Worm (Caenorhabditis elegans) whole organism, L4 larva: ENCODE results near the gene C25H3.7.

Experiments used
- Y105C5A.15 ChIP-seq: fragments of 200-800 bp; sonication (Bioruptor generic); IDR thresholded peaks from 2 replicates; pipeline ENCODE4 v1.3.6; 2022; ENCODE audit warnings: missing genetic modification characterization, missing compliant biosample characterization
- ceh-20 ChIP-seq: fragments of 200-800 bp; sonication (Bioruptor generic); IDR thresholded peaks from 2 replicates; pipeline ENCODE4 v1.3.6; 2022; ENCODE audit warnings: missing genetic modification reagents, missing genetic modification characterization, missing compliant biosample characterization
- ceh-28 ChIP-seq: fragments of 150-350 bp; optimal IDR thresholded peaks from 2 replicates; lab custom pipeline; 2014; ENCODE audit warnings: missing biosample characterization, missing genetic modification reagents, missing genetic modification characterization
- ceh-62 ChIP-seq: sonication (generic microtip); optimal IDR thresholded peaks from 2 replicates; lab custom pipeline; 2017; ENCODE audit warnings: missing biosample characterization, missing genetic modification characterization
- dve-1 ChIP-seq: sonication (generic microtip); optimal IDR thresholded peaks from 2 replicates; lab custom pipeline; 2017; ENCODE audit warnings: antibody characterized with exemption, mild to moderate bottlenecking, missing genetic modification characterization, missing compliant biosample characterization; ENCODE audit not compliant: insufficient read depth
- fos-1 ChIP-seq: fragments of 150-350 bp; optimal IDR thresholded peaks from 2 replicates; lab custom pipeline; 2014; ENCODE audit warnings: missing biosample characterization, missing genetic modification characterization
- lin-13 ChIP-seq: fragments of 150-350 bp; optimal IDR thresholded peaks from 2 replicates; lab custom pipeline; 2014; ENCODE audit warnings: missing biosample characterization, missing genetic modification reagents, missing genetic modification characterization
- nhr-237 ChIP-seq: sonication (generic microtip); optimal IDR thresholded peaks from 2 replicates; lab custom pipeline; 2017; ENCODE audit warnings: missing biosample characterization, missing genetic modification characterization
- unc-62 ChIP-seq, 3 experiments: fragments of 150-350 bp in 1 of 3; sonication (generic microtip); optimal IDR thresholded peaks in 2 of 3; peaks in 1 of 3; 1 replicate in 1 of 3; 2 replicates in 2 of 3; lab custom pipeline; 2014 to 2017; ENCODE audit warnings: missing biosample characterization in 3 of 3, missing genetic modification characterization in 3 of 3, missing genetic modification reagents in 3 of 3, missing genotype in 1 of 3
- zfp-3 ChIP-seq: fragments of 200-800 bp; sonication (Bioruptor generic); conservative IDR thresholded peaks from 2 replicates; pipeline ENCODE4 v1.3.6; 2022; ENCODE audit warnings: missing genetic modification reagents, missing genetic modification characterization, missing compliant biosample characterization

DNA sequence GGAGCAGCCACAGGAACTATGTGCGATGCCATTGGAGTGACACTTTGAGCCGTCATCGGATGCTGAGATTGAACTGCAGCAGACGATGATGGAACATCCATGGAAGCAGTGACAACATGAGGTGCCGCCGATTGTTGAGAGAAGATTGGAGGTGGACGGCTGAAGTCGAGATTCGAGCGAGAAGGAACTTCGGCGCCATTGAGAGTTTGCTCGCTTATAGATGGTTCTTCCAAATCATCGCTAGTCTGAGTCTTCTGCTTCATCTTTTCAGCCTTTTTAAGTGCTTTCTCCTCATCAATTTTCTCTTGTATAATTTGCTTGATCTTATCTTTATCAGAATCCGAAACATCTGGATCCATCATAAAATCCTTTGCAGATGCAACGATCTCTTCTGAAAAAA is 26.6 kb downstream of the C25H3.7 start:
- TF ChIP-seq Y105C5A.15 (GFP tag; lab: Robert Waterston, UW) (no peak), fos-1 (tag; lab: Kevin White, UChicago) (no peak), nhr-237 (no peak), ceh-20 (GFP tag; lab: Robert Waterston, UW) (no peak), ceh-62 (no peak), lin-13 (GFP tag; lab: Kevin White, UChicago) (no peak), dve-1 (tag; lab: Kevin White, UChicago) (no peak), ceh-28 (tag; lab: Kevin White, UChicago) (no peak), zfp-3 (GFP tag; lab: Robert Waterston, UW) (no peak), unc-62 (GFP tag; optimal IDR thresholded peaks at IDR 0.05 in 1 of 2; lab: Kevin White, UChicago) (no peak), unc-62 (tag; optimal IDR thresholded peaks at IDR 0.05; lab: Kevin White, UChicago) (no peak)
